Worm (Caenorhabditis elegans): ENCODE results near the gene kvs-5.

Gene kvs-5

DNA sequence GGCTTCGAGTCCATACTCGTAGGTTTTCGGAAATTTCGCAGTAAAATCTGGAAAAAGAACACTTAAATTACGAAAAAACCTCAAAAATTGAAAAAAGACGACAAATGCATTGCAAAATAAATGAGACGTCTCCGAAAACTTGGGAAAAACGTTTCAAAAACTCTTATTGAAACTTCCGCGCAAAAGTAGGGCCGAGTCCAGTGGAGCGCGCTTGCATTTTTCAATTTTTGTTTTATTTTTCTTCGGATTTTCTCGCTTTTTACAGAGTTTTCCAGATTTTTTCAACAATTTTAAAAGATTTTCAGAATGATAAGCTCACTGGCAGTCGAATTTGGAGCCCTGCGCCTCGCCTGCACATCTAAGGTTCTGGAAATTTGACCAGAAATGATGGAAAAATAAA lies 36.4 kb downstream of the kvs-5 start, which contains the start of gene mrpl-2:
Gene mrpl-2 (plus strand): TSS at position 307 of the 400 bp plus-strand sequence.
- TF ChIP-seq scrt-1 (GFP tag; IDR thresholded peaks at IDR 0.05) = no peak

DNA sequence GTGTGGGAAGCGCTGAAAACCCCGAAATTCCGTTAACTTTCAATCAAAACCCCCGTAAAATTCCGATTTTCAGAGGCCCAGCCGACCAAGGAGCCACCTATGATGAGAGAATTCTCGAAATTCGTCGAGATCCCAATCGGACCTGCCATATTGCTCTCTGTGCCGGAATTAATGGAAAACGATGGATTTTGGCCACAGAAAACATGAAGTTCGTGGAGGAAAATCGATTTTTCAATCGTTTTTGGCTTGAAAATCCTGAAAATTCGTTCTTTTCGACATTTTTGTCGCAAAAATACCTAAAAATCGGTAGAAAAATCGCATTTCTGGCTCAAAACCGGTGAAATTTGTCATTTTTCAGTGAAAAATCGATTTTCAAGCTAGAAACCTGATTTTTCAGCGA lies 37.0 kb downstream of the kvs-5 start:
- TF ChIP-seq tbx-37 (GFP tag; conservative IDR thresholded peaks at IDR 0.05) (no peak), ceh-13 (GFP tag; optimal IDR thresholded peaks at IDR 0.05) (no peak), F13C5.2 (tag; optimal IDR thresholded peaks at IDR 0.05) (no peak), hmg-4 (GFP tag; optimal IDR thresholded peaks at IDR 0.05) (no peak), flt-1 (GFP tag; IDR thresholded peaks at IDR 0.05) (no peak), hnd-1 (tag; optimal IDR thresholded peaks at IDR 0.05) (no peak), B0310.2 (tag; optimal IDR thresholded peaks at IDR 0.05) (no peak)

DNA sequence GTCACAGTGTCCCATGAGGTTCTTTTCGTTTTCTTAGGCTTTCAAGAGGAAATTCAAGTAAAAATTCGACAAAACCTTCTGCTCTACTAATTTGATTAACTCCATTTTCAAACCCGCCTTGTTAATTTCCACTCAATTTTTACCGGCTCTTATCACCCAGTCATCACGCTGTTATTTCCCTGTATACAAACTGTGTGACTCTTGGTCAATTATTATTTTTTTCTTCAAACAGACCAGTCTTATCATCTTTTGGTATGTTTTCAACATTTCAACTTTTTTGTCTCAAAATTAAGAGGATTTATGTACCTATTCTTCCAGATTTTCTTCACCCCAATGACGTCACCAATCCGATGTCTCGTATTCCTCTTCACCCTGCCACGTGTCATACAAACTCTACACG lies 41.9 kb downstream of the kvs-5 start, which contains the start of gene ugt-52:
Gene ugt-52 (plus strand): TSS at position 301 of the 400 bp plus-strand sequence.
- TF ChIP-seq ets-7 (tag; optimal IDR thresholded peaks at IDR 0.05) (no peak), sea-1 (GFP tag; conservative IDR thresholded peaks at IDR 0.05) (no peak), tra-4 (tag; optimal IDR thresholded peaks at IDR 0.05) (no peak), scrt-1 (GFP tag; IDR thresholded peaks at IDR 0.05) (no peak), flt-1 (GFP tag; IDR thresholded peaks at IDR 0.05) (no peak), ceh-36 (tag; optimal IDR thresholded peaks at IDR 0.05) (no peak), tbx-37 (GFP tag; conservative IDR thresholded peaks at IDR 0.05) (no peak), aly-1 (tag; optimal IDR thresholded peaks at IDR 0.05) (no peak), hnd-1 (tag; optimal IDR thresholded peaks at IDR 0.05) (no peak), pes-1 (GFP tag; IDR thresholded peaks at IDR 0.05) (no peak), B0310.2 (tag; optimal IDR thresholded peaks at IDR 0.05) (no peak), hmbx-1 (tag; optimal IDR thresholded peaks at IDR 0.05) (no peak), ceh-13 (GFP tag; optimal IDR thresholded peaks at IDR 0.05) (no peak), hmg-4 (GFP tag; optimal IDR thresholded peaks at IDR 0.05) (no peak), ama-1 (optimal IDR thresholded peaks at IDR 0.05) (no peak), F13C5.2 (tag; optimal IDR thresholded peaks at IDR 0.05) (no peak)

DNA sequence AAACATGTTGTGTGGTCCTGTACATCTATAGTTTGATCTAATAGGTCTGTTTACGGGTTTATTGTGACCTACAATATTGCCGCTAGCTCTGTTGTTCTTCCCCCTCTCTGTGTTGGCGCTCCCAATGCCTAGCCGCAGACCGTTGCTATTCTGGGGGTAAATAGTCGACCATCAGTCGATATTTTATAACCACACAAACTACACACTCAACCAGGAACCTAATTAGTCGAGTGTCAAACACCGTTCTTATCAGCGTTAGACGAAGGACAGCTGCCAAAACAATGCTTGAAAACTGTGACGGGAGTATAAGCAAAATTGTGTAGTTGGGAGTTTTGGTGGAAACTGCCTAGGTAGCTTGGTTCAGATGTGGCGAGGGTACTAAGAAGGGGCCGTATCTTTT lies 45.8 kb downstream of the kvs-5 start:
- TF ChIP-seq aly-1 (tag; optimal IDR thresholded peaks at IDR 0.05) = no peak
- TF ChIP-seq scrt-1 (GFP tag; IDR thresholded peaks at IDR 0.05) = no peak
- TF ChIP-seq ceh-36 (tag; optimal IDR thresholded peaks at IDR 0.05) = no peak
- TF ChIP-seq flt-1 (GFP tag; IDR thresholded peaks at IDR 0.05) = no peak
- TF ChIP-seq hmg-4 (GFP tag; optimal IDR thresholded peaks at IDR 0.05) = no peak
- no peak for TF ChIP-seq B0310.2 (tag; optimal IDR thresholded peaks at IDR 0.05)
- no peak for TF ChIP-seq ama-1 (optimal IDR thresholded peaks at IDR 0.05)
- TF ChIP-seq sea-1 (GFP tag; conservative IDR thresholded peaks at IDR 0.05) = no peak
- TF ChIP-seq pes-1 (GFP tag; IDR thresholded peaks at IDR 0.05) = no peak
- no peak for TF ChIP-seq tra-4 (tag; optimal IDR thresholded peaks at IDR 0.05)
- no peak for TF ChIP-seq hnd-1 (tag; optimal IDR thresholded peaks at IDR 0.05)
- no peak for TF ChIP-seq F13C5.2 (tag; optimal IDR thresholded peaks at IDR 0.05)
- TF ChIP-seq ceh-13 (GFP tag; optimal IDR thresholded peaks at IDR 0.05) = no peak

DNA sequence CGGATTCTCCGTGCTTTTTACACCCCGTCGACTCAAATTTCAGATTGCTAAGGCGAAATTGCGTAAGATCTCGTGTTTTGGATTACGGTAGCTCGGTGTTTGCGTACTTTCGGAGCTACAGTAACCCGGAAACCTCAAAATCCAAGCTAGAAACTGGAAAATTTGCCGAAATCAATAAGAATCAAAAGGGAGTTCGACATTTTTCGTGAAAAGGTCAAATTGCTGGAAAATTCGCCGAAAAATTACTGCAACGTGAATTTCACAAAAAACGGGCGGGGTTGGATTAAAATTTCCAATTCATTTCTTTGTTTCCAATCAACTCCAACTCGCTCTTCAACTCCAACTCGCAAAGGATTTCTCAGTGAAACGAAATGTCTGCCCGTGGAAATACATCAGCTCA lies 51.2 kb downstream of the kvs-5 start, which contains the start of gene F56B3.6:
Gene F56B3.6 (plus strand): TSS at position 301 of the 400 bp plus-strand sequence.
- TF ChIP-seq F13C5.2 (tag; optimal IDR thresholded peaks at IDR 0.05) = no peak
- no peak for TF ChIP-seq hnd-1 (tag; optimal IDR thresholded peaks at IDR 0.05)
- no peak for TF ChIP-seq tra-4 (tag; optimal IDR thresholded peaks at IDR 0.05)
- TF ChIP-seq ama-1 (optimal IDR thresholded peaks at IDR 0.05) = no peak

DNA sequence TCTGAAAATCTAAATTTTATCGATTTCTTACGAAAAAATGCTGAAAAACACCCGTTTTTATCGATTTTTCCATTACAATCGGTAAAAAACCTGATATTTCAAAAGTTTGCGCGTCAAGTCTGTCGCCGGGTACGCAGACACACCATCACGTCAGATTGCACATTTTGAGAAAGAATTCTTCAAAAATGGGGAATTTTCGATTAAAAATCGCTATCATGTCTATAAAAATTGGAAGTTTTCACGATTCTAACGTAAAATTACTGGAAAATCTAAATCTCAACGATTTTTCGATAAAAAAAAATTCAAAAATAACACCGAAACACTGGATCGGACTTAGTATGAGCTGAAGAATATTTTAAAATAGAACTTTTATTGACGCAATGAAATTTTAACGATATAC lies 57.7 kb downstream of the kvs-5 start, which contains the start of gene F56B3.4:
Gene F56B3.4 (minus strand): TSS at position 1 of the 400 bp plus-strand sequence.
- TF ChIP-seq ets-7 (tag; optimal IDR thresholded peaks at IDR 0.05) = no peak
- no peak for TF ChIP-seq tbx-37 (GFP tag; conservative IDR thresholded peaks at IDR 0.05)

DNA sequence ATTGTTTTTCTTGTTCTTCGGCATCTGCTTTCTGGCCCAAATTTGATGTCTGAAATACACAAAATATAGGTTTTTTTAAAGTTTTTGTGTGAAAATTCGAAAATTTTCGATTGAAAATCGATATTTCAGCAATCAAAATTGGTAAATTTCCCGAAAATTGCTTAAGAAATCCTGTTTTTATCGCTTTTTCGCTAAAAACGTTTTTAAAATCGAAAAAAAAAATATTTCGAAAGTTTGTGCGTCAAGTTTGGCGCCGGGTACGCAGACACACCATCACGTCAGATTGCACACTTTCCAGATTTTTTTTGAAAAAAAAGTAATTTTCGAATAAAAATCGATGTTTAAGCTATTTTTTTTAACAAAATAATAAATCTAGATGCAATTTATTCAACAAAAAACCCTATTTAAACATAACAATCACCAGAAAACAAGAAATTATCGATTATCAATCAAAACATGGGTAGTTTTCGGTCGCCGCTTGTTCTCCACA lies 58.9 kb downstream of the kvs-5 start, which contains the start of gene skr-18:
Gene skr-18 (minus strand): TSS at position 51 of the 490 bp plus-strand sequence.
- no peak for TF ChIP-seq ceh-36 (tag; optimal IDR thresholded peaks at IDR 0.05)

DNA sequence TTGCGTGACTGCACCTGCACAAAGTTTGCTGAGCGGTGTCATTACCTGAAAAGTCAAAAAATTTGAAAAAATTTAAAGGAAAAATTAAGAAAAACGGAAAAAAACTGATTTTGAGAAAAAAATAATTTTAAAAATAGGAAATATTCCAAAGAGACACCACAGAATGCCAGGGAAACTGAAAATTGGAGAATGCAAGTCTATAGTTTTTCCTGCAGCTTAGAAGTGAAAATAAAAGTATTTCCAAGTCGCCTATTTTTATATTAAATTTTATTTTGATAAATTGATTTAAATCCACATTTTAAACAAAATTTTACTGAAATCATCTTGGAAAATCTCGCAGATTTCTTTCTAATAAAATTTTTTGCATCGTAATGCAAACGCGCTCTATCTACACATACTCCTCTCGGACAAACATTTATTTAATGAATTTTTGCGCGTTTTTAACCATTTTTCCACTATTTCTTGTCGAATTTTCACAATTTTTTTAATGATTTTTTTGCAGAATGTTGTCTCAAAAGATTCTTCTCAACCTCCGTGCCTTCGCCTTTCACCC lies 60.0 kb downstream of the kvs-5 start, which contains the start of the genes F56B3.11 and ech-5:
Gene F56B3.11 (minus strand): TSS at position 51 of the 553 bp plus-strand sequence.
Gene ech-5 (plus strand): TSS at position 503 of the 553 bp plus-strand sequence.
- TF ChIP-seq hnd-1 (tag; optimal IDR thresholded peaks at IDR 0.05) = peak; percentile 37
- peak; percentile 70 for TF ChIP-seq F13C5.2 (tag; optimal IDR thresholded peaks at IDR 0.05)
- peak; percentile 42 for TF ChIP-seq hmbx-1 (tag; optimal IDR thresholded peaks at IDR 0.05)
- TF ChIP-seq hmg-4 (GFP tag; optimal IDR thresholded peaks at IDR 0.05) = no peak
- peak; percentile 53; the same call in 1 of the 2 replicates for TF ChIP-seq pes-1 (GFP tag; IDR thresholded peaks at IDR 0.05)
- TF ChIP-seq B0310.2 (tag; optimal IDR thresholded peaks at IDR 0.05) = no peak
- peak; percentile 33 for TF ChIP-seq ceh-13 (GFP tag; optimal IDR thresholded peaks at IDR 0.05)
- no peak for TF ChIP-seq tra-4 (tag; optimal IDR thresholded peaks at IDR 0.05)
- no peak for TF ChIP-seq flt-1 (GFP tag; IDR thresholded peaks at IDR 0.05)

DNA sequence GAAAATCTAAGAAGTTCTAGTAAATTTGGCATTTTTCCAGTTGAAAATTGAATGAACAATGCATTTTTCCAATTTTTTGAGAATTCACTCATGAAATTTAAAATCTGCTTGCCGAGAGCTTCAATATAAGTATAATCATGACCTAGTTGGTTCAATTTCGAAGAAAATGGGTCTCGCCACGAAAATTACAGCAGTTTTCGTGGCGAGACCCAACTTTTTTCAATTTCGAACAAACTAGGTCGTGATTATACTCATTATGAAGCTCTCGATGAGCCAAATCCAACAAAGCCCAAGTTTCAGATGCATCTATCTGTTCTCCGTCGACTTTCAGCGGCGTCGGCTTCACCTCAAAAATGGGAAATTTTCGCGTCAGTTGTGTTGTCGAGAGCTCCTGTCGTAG lies 64.0 kb downstream of the kvs-5 start, which contains the start of gene mrpl-46:
Gene mrpl-46 (plus strand): TSS at position 301 of the 400 bp plus-strand sequence.
- TF ChIP-seq hmg-4 (GFP tag; optimal IDR thresholded peaks at IDR 0.05) (no peak), hnd-1 (tag; optimal IDR thresholded peaks at IDR 0.05) (no peak), scrt-1 (GFP tag; IDR thresholded peaks at IDR 0.05) (no peak), pes-1 (GFP tag; IDR thresholded peaks at IDR 0.05) (no peak), B0310.2 (tag; optimal IDR thresholded peaks at IDR 0.05) (no peak)

All from whole organism, early embryonic.